Fruit fly (Drosophila melanogaster): ENCODE results near the gene CG11134.

The CG11134 gene

DNA sequence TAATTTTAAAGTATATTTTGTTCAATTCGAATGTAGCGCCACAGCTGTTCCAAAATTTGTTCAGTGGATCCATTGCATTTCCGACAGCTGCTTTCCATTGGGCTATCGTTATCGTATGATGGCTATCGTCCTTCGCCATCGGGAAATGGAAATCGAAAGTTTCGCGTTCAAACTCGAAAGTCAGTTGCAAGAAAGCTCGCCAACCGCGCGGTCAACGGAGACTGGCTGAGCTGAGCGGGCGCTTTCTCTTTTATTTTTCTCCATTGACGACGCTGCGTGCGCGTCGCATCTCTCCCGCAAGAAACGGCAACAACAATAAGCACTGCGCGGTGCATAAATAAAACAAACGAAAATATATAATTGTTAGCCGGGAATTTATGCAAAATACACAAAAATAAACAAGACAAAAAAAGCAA is 45.8 kb downstream of the CG11134 start, which contains the start of gene inaE (continued):
- TF ChIP-seq CG12744 (GFP tag; optimal IDR thresholded peaks at IDR 0.05) = peak; percentile 16
- TF ChIP-seq bigmax (GFP tag; optimal IDR thresholded peaks at IDR 0.05) = no peak
- TF ChIP-seq sug (tag; optimal IDR thresholded peaks at IDR 0.05) = peak; percentile 3
- no peak for TF ChIP-seq CG18619 (GFP tag; optimal IDR thresholded peaks at IDR 0.05)
- TF ChIP-seq salm (tag; optimal IDR thresholded peaks at IDR 0.05) = no peak
- TF ChIP-seq MBD-R2 (GFP tag; IDR thresholded peaks at IDR 0.05) = peak; percentile 29; the same call in 1 of the 2 replicates
- no peak for TF ChIP-seq CG3065 (GFP tag; optimal IDR thresholded peaks at IDR 0.05)
- TF ChIP-seq CG12299 (tag; optimal IDR thresholded peaks at IDR 0.05) = no peak
- TF ChIP-seq pan (optimal IDR thresholded peaks at IDR 0.05) = no peak
- peak in 1 of 2 experiments; percentile 20 for TF ChIP-seq pan (GFP tag; optimal IDR thresholded peaks at IDR 0.05 in 1 of 2, IDR thresholded peaks at IDR 0.05 in 1 of 2)
- no peak for TF ChIP-seq Nf-YB (GFP tag; optimal IDR thresholded peaks at IDR 0.05)
- TF ChIP-seq ranshi (GFP tag; IDR thresholded peaks at IDR 0.05) = no peak; the same call in 1 of the 2 replicates
- peak; percentile 29; the same call in 1 of the 3 replicates for TF ChIP-seq hb (GFP tag; IDR thresholded peaks at IDR 0.05; ENCODE audit: partially characterized antibody)
- TF ChIP-seq Dref (GFP tag; IDR thresholded peaks at IDR 0.05) = peak; percentile 86
- TF ChIP-seq eyg (GFP tag; optimal IDR thresholded peaks at IDR 0.05) = no peak
- no peak for TF ChIP-seq wdn (GFP tag; IDR thresholded peaks at IDR 0.05)
- TF ChIP-seq jing (GFP tag; optimal IDR thresholded peaks at IDR 0.05) = no peak
- no peak for TF ChIP-seq btn (GFP tag; optimal IDR thresholded peaks at IDR 0.05)
- TF ChIP-seq dpn (GFP tag; optimal IDR thresholded peaks at IDR 0.05) = no peak
- TF ChIP-seq rib (GFP tag; IDR thresholded peaks at IDR 0.05) = peak; percentile 60
- no peak for TF ChIP-seq Dek (tag; optimal IDR thresholded peaks at IDR 0.05)
- TF ChIP-seq hkb (optimal IDR thresholded peaks at IDR 0.05) = no peak
- 0 out of 2 replicates have a peak, but pooled peaks have one; percentile 32 for TF ChIP-seq hkb (GFP tag; IDR thresholded peaks at IDR 0.05)
- peak; percentile 32; the same call in 1 of the 3 replicates for TF ChIP-seq CG34224 (GFP tag; IDR thresholded peaks at IDR 0.05; ENCODE audit: partially characterized antibody)
- TF ChIP-seq Hr78 (GFP tag; optimal IDR thresholded peaks at IDR 0.05) = no peak
- no peak for TF ChIP-seq Sry-β (GFP tag; optimal IDR thresholded peaks at IDR 0.05)
- TF ChIP-seq esg (GFP tag; conservative IDR thresholded peaks at IDR 0.05) = no peak
- TF ChIP-seq CG12391 (tag; optimal IDR thresholded peaks at IDR 0.05) = peak; percentile 9
- TF ChIP-seq CG16813 (GFP tag; IDR thresholded peaks at IDR 0.05; ENCODE audit: partially characterized antibody) = 0 out of 3 replicates have a peak, but pooled peaks have one; percentile 40
- peak; percentile 6 for TF ChIP-seq CG11723 (GFP tag; optimal IDR thresholded peaks at IDR 0.05)
- peak; percentile 79 for TF ChIP-seq CG15514 (GFP tag; optimal IDR thresholded peaks at IDR 0.05)
- TF ChIP-seq Nf-YA (GFP tag; IDR thresholded peaks at IDR 0.05) = 0 out of 2 replicates have a peak, but pooled peaks have one; percentile 10
- no peak for TF ChIP-seq cato (GFP tag; optimal IDR thresholded peaks at IDR 0.05; ENCODE audit: borderline replicate concordance)
- TF ChIP-seq Deaf1 (tag; optimal IDR thresholded peaks at IDR 0.05) = peak; percentile 10
- no peak for TF ChIP-seq slbo (GFP tag; IDR thresholded peaks at IDR 0.05)
- TF ChIP-seq Ets65A (GFP tag) = peak; percentile 58
- TF ChIP-seq CTCF (GFP tag; optimal IDR thresholded peaks at IDR 0.05) = peak; percentile 12
- TF ChIP-seq danr (GFP tag; IDR thresholded peaks at IDR 0.05) = no peak
- peak; percentile 77; the same call in 2 of the 3 replicates for TF ChIP-seq Opbp (GFP tag; IDR thresholded peaks at IDR 0.05; ENCODE audit: partially characterized antibody)
- TF ChIP-seq CrebB (tag; optimal IDR thresholded peaks at IDR 0.05) = no peak
- TF ChIP-seq lola (GFP tag; optimal IDR thresholded peaks at IDR 0.05) = peak in 1 of 3 experiments; percentile 79
- no peak for TF ChIP-seq Sox102F (GFP tag; optimal IDR thresholded peaks at IDR 0.05)
- peak; percentile 18 for TF ChIP-seq CG9797 (GFP tag; optimal IDR thresholded peaks at IDR 0.05)
- peak; percentile 72 for TF ChIP-seq HLH4C (GFP tag; IDR thresholded peaks at IDR 0.05; ENCODE audit: partially characterized antibody)
- TF ChIP-seq E2f2 (GFP tag; IDR thresholded peaks at IDR 0.05) = peak; percentile 92
- TF ChIP-seq CG8281 (tag; optimal IDR thresholded peaks at IDR 0.05) = no peak
- peak; percentile 84 for TF ChIP-seq Dp (GFP tag; optimal IDR thresholded peaks at IDR 0.05)
- no peak for TF ChIP-seq tap (tag; optimal IDR thresholded peaks at IDR 0.05)
- TF ChIP-seq CG5180 (GFP tag; optimal IDR thresholded peaks at IDR 0.05) = peak; percentile 84
- TF ChIP-seq CG31441 (GFP tag; IDR thresholded peaks at IDR 0.05) = peak; percentile 11; the same call in 1 of the 2 replicates

Measured in whole organism, embryonic.